Fruit fly (Drosophila melanogaster) whole organism, wandering third instar larva: Measurements from ENCODE around the gene rho-6.

ENCODE experiments used
- Abd-B ChIP-seq: fragments of >200 bp; optimal IDR thresholded peaks from 2 replicates; lab custom pipeline; 2017; ENCODE audit warnings: missing biosample characterization, missing genetic modification characterization
- CG32264 ChIP-seq: fragments of 200-800 bp; sonication (Bioruptor generic); optimal IDR thresholded peaks from 2 replicates; lab custom pipeline; 2016; ENCODE audit warnings: missing biosample characterization, missing genetic modification characterization
- CG9705 ChIP-seq: fragments of 200-800 bp; sonication (Bioruptor generic); optimal IDR thresholded peaks from 2 replicates; lab custom pipeline; 2018; ENCODE audit warnings: missing biosample characterization, mild to moderate bottlenecking, missing genetic modification characterization
- CrebA ChIP-seq: fragments of 200-800 bp; sonication (Bioruptor generic); optimal IDR thresholded peaks from 2 replicates; lab custom pipeline; 2016; ENCODE audit warnings: missing biosample characterization, mild to moderate bottlenecking, missing genetic modification characterization, borderline replicate concordance
- Dfd ChIP-seq: fragments of >200 bp; optimal IDR thresholded peaks from 2 replicates; lab custom pipeline; 2017; ENCODE audit warnings: missing biosample characterization, missing genetic modification characterization
- Dif ChIP-seq: fragments of 200-275, 200-300 bp; sonication (Bioruptor generic); optimal IDR thresholded peaks from 2 replicates; lab custom pipeline; 2018; ENCODE audit warnings: missing biosample characterization, missing genetic modification characterization; ENCODE audit not compliant: partially characterized antibody
- GATAd ChIP-seq: sonication (Bioruptor generic); optimal IDR thresholded peaks from 2 replicates; lab custom pipeline; 2016; ENCODE audit warnings: missing biosample characterization, missing genetic modification characterization
- HLH106 ChIP-seq: fragments of 200-800 bp; optimal IDR thresholded peaks from 3 replicates; lab custom pipeline; 2019; ENCODE audit warnings: missing biosample characterization, mild to moderate bottlenecking, missing genetic modification characterization, moderate library complexity
- Hnf4 ChIP-seq: fragments of 200-800 bp; sonication (Bioruptor generic); optimal IDR thresholded peaks from 2 replicates; lab custom pipeline; 2016; ENCODE audit warnings: missing biosample characterization, mild to moderate bottlenecking, missing genetic modification characterization
- Hr83 ChIP-seq: fragments of 200-300 bp; sonication (Bioruptor generic); optimal IDR thresholded peaks from 2 replicates; lab custom pipeline; 2016; ENCODE audit warnings: missing biosample characterization, mild to moderate bottlenecking, missing genetic modification characterization, moderate library complexity; ENCODE audit not compliant: poor library complexity, severe bottlenecking
- Jra ChIP-seq: sonication (Bioruptor generic); optimal IDR thresholded peaks from 2 replicates; lab custom pipeline; 2016; ENCODE audit warnings: missing biosample characterization, missing genetic modification characterization
- Mio ChIP-seq: sonication (Bioruptor generic); optimal IDR thresholded peaks from 2 replicates; lab custom pipeline; 2016; ENCODE audit warnings: missing biosample characterization, missing genetic modification characterization
- Myc ChIP-seq: fragments of >200 bp; optimal IDR thresholded peaks from 2 replicates; lab custom pipeline; 2017
- Sp1 ChIP-seq: fragments of 200-800 bp; sonication (Bioruptor generic); optimal IDR thresholded peaks from 3 replicates; lab custom pipeline; 2019; ENCODE audit warnings: missing biosample characterization, mild to moderate bottlenecking, missing genetic modification characterization, moderate library complexity
- Vsx2 ChIP-seq: fragments of 200-300, 225-300 bp; sonication (Bioruptor generic); optimal IDR thresholded peaks from 2 replicates; lab custom pipeline; 2018; ENCODE audit warnings: missing biosample characterization, missing genetic modification characterization; ENCODE audit not compliant: partially characterized antibody
- brk ChIP-seq: fragments of 200-800 bp; sonication (Bioruptor generic); optimal IDR thresholded peaks from 2 replicates; lab custom pipeline; 2016; ENCODE audit warnings: missing biosample characterization, mild to moderate bottlenecking, missing genetic modification characterization
- dmrt93B ChIP-seq: fragments of 200-800 bp; sonication (Bioruptor generic); optimal IDR thresholded peaks from 2 replicates; lab custom pipeline; 2018; ENCODE audit warnings: missing biosample characterization, mild to moderate bottlenecking, missing genetic modification characterization
- dsf ChIP-seq: sonication (Bioruptor generic); optimal IDR thresholded peaks from 2 replicates; lab custom pipeline; 2016; ENCODE audit warnings: missing biosample characterization, missing genetic modification characterization, borderline replicate concordance
- ey ChIP-seq: fragments of 200-800 bp; sonication (Bioruptor generic); optimal IDR thresholded peaks from 2 replicates; lab custom pipeline; 2016; ENCODE audit warnings: missing biosample characterization, missing genetic modification characterization
- foxo ChIP-seq, 2 experiments: fragments of 200-800 bp; sonication (Bioruptor generic); optimal IDR thresholded peaks; 2 replicates in 1 of 2; 3 replicates in 1 of 2; lab custom pipeline; 2016 to 2017; ENCODE audit warnings: missing biosample characterization in 2 of 2, missing genetic modification characterization in 2 of 2
- jim ChIP-seq: fragments of 175-275, 200-325 bp; sonication (Bioruptor generic); optimal IDR thresholded peaks from 2 replicates; lab custom pipeline; 2016; ENCODE audit warnings: missing biosample characterization, mild to moderate bottlenecking, missing genetic modification characterization
- pan ChIP-seq: fragments of >200 bp; optimal IDR thresholded peaks from 2 replicates; lab custom pipeline; 2017
- rgr ChIP-seq: fragments of 200-800 bp; sonication (Bioruptor generic); optimal IDR thresholded peaks from 3 replicates; lab custom pipeline; 2016; ENCODE audit warnings: missing biosample characterization, mild to moderate bottlenecking, missing genetic modification characterization
- sage ChIP-seq: fragments of 200-800 bp; sonication (Bioruptor generic); optimal IDR thresholded peaks from 2 replicates; lab custom pipeline; 2016; ENCODE audit warnings: missing biosample characterization, mild to moderate bottlenecking, missing genetic modification characterization
- usp ChIP-seq: fragments of >200 bp; optimal IDR thresholded peaks from 2 replicates; lab custom pipeline; 2017; ENCODE audit warnings: missing biosample characterization, missing genetic modification characterization

The rho-6 gene

dm6 chr2L:12133275-12134124 lies at the start of gene rho-6:
Gene rho-6, minus strand, starts transcription at chr2L:12133411.
- TF ChIP-seq Myc (lab: Kevin White, UChicago) (peak; percentile 58), rgr (GFP tag; lab: Kevin White, UChicago) (no peak)
- TF ChIP-seq, all 38 proteins: peak for 1

- no peak for TF ChIP-seq Dfd (GFP tag; lab: Kevin White, UChicago)
- no peak for TF ChIP-seq CG32264 (GFP tag; lab: Kevin White, UChicago)
- no peak for TF ChIP-seq Sp1
- TF ChIP-seq sage (GFP tag; lab: Kevin White, UChicago), result no peak
- no peak for TF ChIP-seq CG9705
- TF ChIP-seq, all 38 proteins: peak for 0
Measured at dm6 chr2L:12177621-12178020, 44.4 kb upstream of the rho-6 start, which contains the start of gene atilla. Gene atilla, minus strand, starts transcription at chr2L:12177886.

- TF ChIP-seq foxo (GFP tag; optimal IDR thresholded peaks at IDR 0.05; lab: Kevin White, UChicago), result no peak
- TF ChIP-seq pan, result no peak
- no peak for TF ChIP-seq Sp1
- TF ChIP-seq Vsx2 (GFP tag; lab: Kevin White, UChicago), result no peak
- no peak for TF ChIP-seq Myc (lab: Kevin White, UChicago)
- no peak for TF ChIP-seq Dif
- no peak for TF ChIP-seq usp (GFP tag; lab: Kevin White, UChicago)
- no peak for TF ChIP-seq brk (GFP tag; lab: Kevin White, UChicago)
- no peak for TF ChIP-seq Hr83 (GFP tag; lab: Kevin White, UChicago)
Measured at dm6 chr2L:12174493-12175129, 41.4 kb upstream of the rho-6 start, which contains the start of gene bru1. Gene bru1, plus strand, starts transcription at chr2L:12175004.

DNA sequence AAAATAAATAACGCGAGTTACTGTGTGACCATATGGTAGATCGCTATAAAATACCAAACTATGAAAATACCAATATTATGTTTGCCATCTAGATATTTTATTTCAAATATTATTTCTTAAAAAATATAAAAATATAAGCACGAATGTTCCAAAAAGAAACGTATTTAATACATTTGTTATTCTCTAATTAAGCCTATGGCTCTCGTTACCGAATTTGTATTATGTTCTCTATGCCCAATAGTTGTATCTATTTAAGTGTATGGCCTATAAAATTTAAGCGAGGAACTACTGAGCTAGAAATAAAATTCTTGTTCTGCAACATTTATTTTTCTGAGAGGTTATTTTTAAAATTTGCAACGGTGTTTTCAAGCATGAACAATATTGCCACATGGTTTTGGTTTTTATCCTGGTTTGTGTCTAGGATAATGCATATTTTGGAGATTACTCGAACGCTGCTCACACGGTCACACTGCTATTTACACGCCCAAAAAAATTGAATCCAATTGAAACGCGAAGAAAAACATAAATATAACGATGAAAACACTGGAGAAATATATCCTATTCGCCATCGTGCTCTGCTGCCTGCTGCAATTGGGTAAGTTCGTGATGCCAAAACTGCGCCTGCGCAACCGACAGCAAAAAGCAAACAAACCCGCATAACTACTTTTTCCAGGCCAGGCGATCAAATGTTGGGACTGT lies 39.5 kb upstream of the rho-6 start, which contains the start of the genes CG6583 and crok:
Gene CG6583 (minus strand): TSS at position 51 of the 699 bp plus-strand sequence.
Gene crok (plus strand): TSS at position 446 of the 699 bp plus-strand sequence.
- TF ChIP-seq dsf (GFP tag; lab: Kevin White, UChicago) (no peak), Mio (GFP tag; lab: Kevin White, UChicago) (no peak), foxo (GFP tag; optimal IDR thresholded peaks at IDR 0.05; lab: Kevin White, UChicago) (no peak)

dm6 chr2L:12170250-12170649 lies 37.0 kb upstream of the rho-6 start, which contains the start of gene CG17217:
Gene CG17217, plus strand, starts transcription at chr2L:12170550.
- TF ChIP-seq CG32264 (GFP tag; lab: Kevin White, UChicago), result no peak
- TF ChIP-seq ey (GFP tag; lab: Kevin White, UChicago), result no peak
- TF ChIP-seq HLH106 (tag; lab: Kevin White, UChicago), result no peak
- TF ChIP-seq Mio (GFP tag; lab: Kevin White, UChicago), result no peak
- TF ChIP-seq CrebA (GFP tag; lab: Kevin White, UChicago), result no peak
- TF ChIP-seq Hnf4 (GFP tag; lab: Kevin White, UChicago), result no peak
- no peak for TF ChIP-seq Jra (GFP tag; lab: Kevin White, UChicago)
- no peak for TF ChIP-seq jim
- TF ChIP-seq dsf (GFP tag; lab: Kevin White, UChicago), result no peak
- no peak for TF ChIP-seq rgr (GFP tag; lab: Kevin White, UChicago)
- no peak for TF ChIP-seq pan
- no peak for TF ChIP-seq Dif
- TF ChIP-seq Hr83 (GFP tag; lab: Kevin White, UChicago), result no peak
- TF ChIP-seq Abd-B (GFP tag; lab: Kevin White, UChicago), result no peak
- TF ChIP-seq GATAd (GFP tag; lab: Kevin White, UChicago), result no peak
- no peak for TF ChIP-seq sage (GFP tag; lab: Kevin White, UChicago)
- no peak for TF ChIP-seq brk (GFP tag; lab: Kevin White, UChicago)
- no peak for TF ChIP-seq Vsx2 (GFP tag; lab: Kevin White, UChicago)

DNA sequence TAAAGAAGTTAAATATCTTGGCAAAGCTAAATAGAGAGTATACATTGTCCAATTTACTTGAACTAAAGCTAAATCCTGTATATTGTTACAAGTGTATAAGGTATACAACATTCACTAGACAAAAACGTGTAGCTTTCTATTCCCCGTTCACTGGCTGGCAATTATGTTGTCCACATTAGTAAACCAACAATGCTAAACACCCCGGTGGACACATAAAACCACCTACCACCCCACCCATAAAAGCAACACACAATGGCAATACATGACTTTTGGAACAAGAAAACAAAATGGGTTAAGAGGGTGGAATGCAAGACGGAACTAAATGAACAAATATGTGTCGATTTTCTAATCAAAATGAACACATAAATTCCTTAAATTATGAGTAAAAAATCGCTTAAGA lies 30.7 kb upstream of the rho-6 start, which contains the start of gene ZnT33D:
Gene ZnT33D (plus strand): TSS at position 301 of the 400 bp plus-strand sequence.
- no peak for TF ChIP-seq dmrt93B (GFP tag; lab: Kevin White, UChicago)
- no peak for TF ChIP-seq foxo (GFP tag; optimal IDR thresholded peaks at IDR 0.05; lab: Kevin White, UChicago)
